Fruit fly (Drosophila melanogaster): ENCODE data around the gene BG642312.

- no peak for TF ChIP-seq Poxn (GFP tag; IDR thresholded peaks at IDR 0.05)
- TF ChIP-seq CG11723 (GFP tag; optimal IDR thresholded peaks at IDR 0.05), result no peak
- no peak for TF ChIP-seq luna (GFP tag; optimal IDR thresholded peaks at IDR 0.05)
- TF ChIP-seq cg (GFP tag; optimal IDR thresholded peaks at IDR 0.05), result no peak
- TF ChIP-seq grn (GFP tag; optimal IDR thresholded peaks at IDR 0.05), result no peak
- TF ChIP-seq gsb-n (tag; optimal IDR thresholded peaks at IDR 0.05), result no peak
- TF ChIP-seq pros (GFP tag; optimal IDR thresholded peaks at IDR 0.05), result no peak
- TF ChIP-seq CG14667 (GFP tag; IDR thresholded peaks at IDR 0.05), result no peak
Measured at dm6 chr3L:6261230-6261629, 28.0 kb upstream of the BG642312 start.
